Worm (Caenorhabditis elegans): Measurements from ENCODE around the gene C07E3.4.
A peak's percentile ranks its signal among the peaks of the same experiment; 100 is the strongest.

C07E3.4 gene

DNA sequence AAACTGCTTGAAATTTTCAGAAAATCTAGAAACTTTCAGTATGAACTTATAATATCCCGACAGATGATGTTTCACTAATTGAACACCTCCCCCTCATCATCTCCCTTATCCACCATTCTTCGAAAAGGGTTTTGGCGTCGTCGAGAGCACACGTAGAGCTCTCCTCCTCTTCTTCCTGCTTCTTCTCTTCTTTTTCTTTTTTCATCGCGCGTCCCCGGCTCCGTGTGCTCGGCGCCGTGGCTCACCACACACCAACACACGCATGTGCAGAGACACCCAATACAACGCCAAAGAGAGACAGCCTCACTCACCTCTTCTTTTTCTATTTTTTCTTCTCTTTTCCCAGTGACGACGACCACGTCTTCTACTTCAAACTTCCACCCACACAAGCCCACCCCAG, 19.0 kb downstream of the C07E3.4 start (continued):
- TF ChIP-seq fkh-8 (tag; optimal IDR thresholded peaks at IDR 0.05), result peak; percentile 80
- no peak for TF ChIP-seq ceh-88 (GFP tag; IDR thresholded peaks at IDR 0.05)
- no peak for TF ChIP-seq alr-1 (tag; optimal IDR thresholded peaks at IDR 0.05; ENCODE audit: borderline replicate concordance)
- no peak for TF ChIP-seq pqm-1 (tag; optimal IDR thresholded peaks at IDR 0.05)

DNA sequence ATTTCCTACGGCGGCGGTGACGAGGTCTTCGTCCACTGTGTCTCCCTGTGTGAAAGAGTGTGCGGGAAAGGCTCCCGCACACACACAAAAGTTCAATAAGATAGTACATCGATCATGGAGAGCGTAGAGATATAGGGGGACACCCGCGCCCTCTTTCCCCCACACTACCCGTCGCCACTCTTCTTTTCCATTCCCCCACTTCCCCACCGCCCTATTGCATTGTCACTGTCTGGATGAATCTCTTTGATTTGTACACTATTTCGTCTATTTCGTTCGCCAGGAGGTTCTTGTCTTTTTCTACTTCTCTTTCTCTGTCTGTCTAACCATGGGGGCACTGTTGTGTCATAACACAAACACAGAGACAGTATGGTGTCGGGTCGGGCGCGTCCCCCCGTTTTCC, 21.7 kb downstream of the C07E3.4 start:
- TF ChIP-seq ets-5 (GFP tag; IDR thresholded peaks at IDR 0.05) (no peak), lin-13 (GFP tag; optimal IDR thresholded peaks at IDR 0.05) (peak; percentile 20), lin-35 (GFP tag; optimal IDR thresholded peaks at IDR 0.05) (peak; percentile 54 to 59), unc-130 (tag; optimal IDR thresholded peaks at IDR 0.05) (no peak), alr-1 (tag; optimal IDR thresholded peaks at IDR 0.05; ENCODE audit: borderline replicate concordance) (no peak), elt-3 (tag; optimal IDR thresholded peaks at IDR 0.05) (no peak), tbx-2 (tag; optimal IDR thresholded peaks at IDR 0.05) (peak; percentile 28), lin-39 (tag; optimal IDR thresholded peaks at IDR 0.05) (no peak), blmp-1 (tag; optimal IDR thresholded peaks at IDR 0.05) (peak; percentile 72), efl-1 (optimal IDR thresholded peaks at IDR 0.05) (peak; percentile 37 to 41), efl-1 (GFP tag; optimal IDR thresholded peaks at IDR 0.05 in 1 of 2) (peak; percentile 9 to 95), grh-1 (GFP tag; IDR thresholded peaks at IDR 0.05) (peak; percentile 40; the same call in 1 of the 2 replicates), jun-1 (tag; optimal IDR thresholded peaks at IDR 0.05) (no peak), sptf-1 (tag; optimal IDR thresholded peaks at IDR 0.05) (no peak), lin-14 (GFP tag; optimal IDR thresholded peaks at IDR 0.05) (peak; percentile 91), egl-27 (tag; optimal IDR thresholded peaks at IDR 0.05) (peak in 1 of 2 experiments; percentile 39), ceh-82 (tag; optimal IDR thresholded peaks at IDR 0.05) (peak in 2 of 3 experiments; percentile 30 to 49), skn-1 (tag; optimal IDR thresholded peaks at IDR 0.05) (no peak), ztf-11 (tag; optimal IDR thresholded peaks at IDR 0.05) (peak in 1 of 2 experiments; percentile 50), unc-30 (tag; optimal IDR thresholded peaks at IDR 0.05) (no peak), zip-4 (GFP tag; optimal IDR thresholded peaks at IDR 0.05) (no peak), xbp-1 (tag; optimal IDR thresholded peaks at IDR 0.05) (peak; percentile 37), mef-2 (tag; optimal IDR thresholded peaks at IDR 0.05) (no peak), nhr-20 (tag; optimal IDR thresholded peaks at IDR 0.05) (peak; percentile 62), C04F5.9 (tag; optimal IDR thresholded peaks at IDR 0.05) (no peak), unc-62 (GFP tag; optimal IDR thresholded peaks at IDR 0.05) (no peak), nhr-90 (tag; optimal IDR thresholded peaks at IDR 0.05; ENCODE audit: poor library complexity) (peak; percentile 69), C34B4.2 (tag; optimal IDR thresholded peaks at IDR 0.05) (no peak), F16B12.6 (tag; optimal IDR thresholded peaks at IDR 0.05) (no peak), vab-15 (tag; optimal IDR thresholded peaks at IDR 0.05) (no peak), lin-15B (tag; optimal IDR thresholded peaks at IDR 0.05) (no peak), ces-1 (GFP tag; optimal IDR thresholded peaks at IDR 0.05) (no peak), C16A3.4 (tag; optimal IDR thresholded peaks at IDR 0.05) (peak; percentile 27), zag-1 (tag; optimal IDR thresholded peaks at IDR 0.05) (no peak), sox-4 (tag; optimal IDR thresholded peaks at IDR 0.05) (no peak), unc-86 (tag; optimal IDR thresholded peaks at IDR 0.05) (no peak), pax-3 (tag; optimal IDR thresholded peaks at IDR 0.05) (no peak), nhr-237 (tag; optimal IDR thresholded peaks at IDR 0.05) (no peak), Y116A8C.19 (tag; optimal IDR thresholded peaks at IDR 0.05; ENCODE audit: borderline replicate concordance) (no peak), lir-3 (tag; optimal IDR thresholded peaks at IDR 0.05; ENCODE audit: poor library complexity) (peak; percentile 13), ceh-88 (GFP tag; IDR thresholded peaks at IDR 0.05) (no peak), nhr-84 (tag; optimal IDR thresholded peaks at IDR 0.05) (no peak), efl-3 (GFP tag; optimal IDR thresholded peaks at IDR 0.05) (peak; percentile 98), nhr-19 (GFP tag; conservative IDR thresholded peaks at IDR 0.05) (peak; percentile 66), mab-9 (GFP tag; IDR thresholded peaks at IDR 0.05) (no peak), irx-1 (tag; optimal IDR thresholded peaks at IDR 0.05) (peak; percentile 22), nhr-11 (tag; optimal IDR thresholded peaks at IDR 0.05) (no peak), fos-1 (tag; optimal IDR thresholded peaks at IDR 0.05) (peak; percentile 21), ama-1 (optimal IDR thresholded peaks at IDR 0.05) (no peak), dsc-1 (tag; optimal IDR thresholded peaks at IDR 0.05) (no peak)

Data from whole organism, L1 larva.